Worm (Caenorhabditis elegans) whole organism, early embryonic: ENCODE results near the gene tost-1.

Experiments
- ama-1 ChIP-seq: fragments of 150-350 bp; optimal IDR thresholded peaks from 2 replicates; lab custom pipeline; 2014
- ceh-13 ChIP-seq: fragments of 200-800 bp; sonication (Bioruptor generic); optimal IDR thresholded peaks from 2 replicates; lab custom pipeline; 2018; ENCODE audit warnings: mild to moderate bottlenecking, missing genetic modification characterization, missing compliant biosample characterization

ce11 chrIII:4909938-4910337 is 31.8 kb upstream of the tost-1 start, which contains the start of gene F26F4.12:
- TF ChIP-seq ceh-13 (no peak), ama-1 (no peak)
